Worm (Caenorhabditis elegans): ENCODE data around the gene sprp-4.

- no peak for TF ChIP-seq B0310.2 (tag; optimal IDR thresholded peaks at IDR 0.05)
- no peak for TF ChIP-seq ceh-36 (tag; optimal IDR thresholded peaks at IDR 0.05)
- no peak for TF ChIP-seq ama-1 (optimal IDR thresholded peaks at IDR 0.05)
- no peak for TF ChIP-seq ets-7 (tag; optimal IDR thresholded peaks at IDR 0.05)
Measured at ce11 chrX:8824437-8824836, 29.0 kb downstream of the sprp-4 start, which contains the start of gene ifd-1.
